Worm (Caenorhabditis elegans) whole organism, midembryonic: Measurements from ENCODE around the gene F45D11.11.

Source experiments
- flt-1 ChIP-seq: fragments of 200-800 bp; sonication (Bioruptor generic); IDR thresholded peaks from 2 replicates; pipeline ENCODE4 v1.3.6; 2022; ENCODE audit warnings: missing genetic modification characterization, missing compliant biosample characterization
- ztf-29 ChIP-seq: fragments of 200-800 bp; sonication (Bioruptor generic); IDR thresholded peaks from 2 replicates; pipeline ENCODE4 v1.3.6; 2022; ENCODE audit warnings: missing genetic modification reagents, missing genetic modification characterization, missing compliant biosample characterization

DNA sequence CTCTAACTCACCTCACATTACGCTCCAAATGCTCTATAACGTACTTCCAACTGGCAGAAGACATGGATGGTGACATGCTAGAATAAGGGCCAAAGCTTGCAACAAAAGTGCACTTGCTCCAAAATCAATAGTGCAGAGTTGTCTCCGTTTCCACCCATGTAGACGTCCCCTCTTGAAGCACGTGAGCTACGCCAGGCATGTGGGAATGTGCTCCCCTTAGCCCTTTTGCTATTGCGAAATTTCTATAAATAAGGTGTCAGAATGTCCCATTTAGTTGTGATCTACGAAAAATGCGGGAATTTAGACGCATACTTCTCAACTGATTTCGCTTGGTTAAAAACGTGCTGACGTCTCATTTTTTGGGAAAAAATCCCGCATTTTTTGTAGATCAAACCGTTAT is 45.6 kb downstream of the F45D11.11 start:
- no peak for TF ChIP-seq flt-1 (GFP tag; lab: Robert Waterston, UW)
- TF ChIP-seq ztf-29, result no peak
